Worm (Caenorhabditis elegans) whole organism, young adult: ENCODE measurements around the gene T26A8.3.

ENCODE experiments used
- B0336.3 ChIP-seq: fragments of 200-800 bp; sonication (Bioruptor generic); IDR thresholded peaks from 2 replicates; pipeline ENCODE4 v1.3.6; 2022; ENCODE audit warnings: missing genetic modification characterization, missing compliant biosample characterization
- C06A6.2 ChIP-seq: fragments of 200-800 bp; sonication (Bioruptor generic); conservative IDR thresholded peaks from 2 replicates; pipeline ENCODE4 v1.3.6; 2022; ENCODE audit warnings: missing genetic modification characterization, missing compliant biosample characterization
- F23B12.7 ChIP-seq: sonication (generic microtip); optimal IDR thresholded peaks from 2 replicates; lab custom pipeline; 2017; ENCODE audit warnings: missing genetic modification characterization, mild to moderate bottlenecking, missing compliant biosample characterization, antibody characterized with exemption, moderate library complexity; ENCODE audit not compliant: insufficient read depth
- F33H1.4 ChIP-seq: fragments of 200-800 bp; sonication (Bioruptor generic); IDR thresholded peaks from 2 replicates; pipeline ENCODE4 v1.3.6; 2022; ENCODE audit warnings: missing genetic modification reagents, missing genetic modification characterization, missing compliant biosample characterization
- F37B4.10 ChIP-seq: fragments of 200-800 bp; sonication (Bioruptor generic); IDR thresholded peaks from 2 replicates; pipeline ENCODE4 v1.3.6; 2022; ENCODE audit warnings: missing genetic modification characterization, missing compliant biosample characterization
- F49E8.2 ChIP-seq: sonication (generic microtip); optimal IDR thresholded peaks from 3 replicates; lab custom pipeline; 2017; ENCODE audit warnings: missing genetic modification characterization, mild to moderate bottlenecking, missing compliant biosample characterization, antibody characterized with exemption, moderate library complexity; ENCODE audit not compliant: insufficient read depth
- F57C9.4 ChIP-seq: sonication (generic microtip); optimal IDR thresholded peaks from 2 replicates; lab custom pipeline; 2017; ENCODE audit warnings: mild to moderate bottlenecking, missing genetic modification characterization, missing compliant biosample characterization
- Y53G8AR.9 ChIP-seq: fragments of 200-800 bp; sonication (Bioruptor generic); conservative IDR thresholded peaks from 2 replicates; pipeline ENCODE4 v1.3.6; 2022; ENCODE audit warnings: missing genetic modification reagents, missing genetic modification characterization, missing compliant biosample characterization
- Y56A3A.18 ChIP-seq: fragments of 200-800 bp; sonication (Bioruptor generic); IDR thresholded peaks from 2 replicates; pipeline ENCODE4 v1.3.6; 2022; ENCODE audit warnings: missing genetic modification reagents, missing genetic modification characterization, missing compliant biosample characterization
- Y67H2A.10 ChIP-seq: fragments of 200-800 bp; sonication (Bioruptor generic); conservative IDR thresholded peaks from 2 replicates; pipeline ENCODE4 v1.3.6; 2022; ENCODE audit warnings: missing genetic modification reagents, missing genetic modification characterization, missing compliant biosample characterization
- Y95B8A.8 ChIP-seq: fragments of 200-800 bp; sonication (Bioruptor generic); IDR thresholded peaks from 2 replicates; pipeline ENCODE4 v1.3.6; 2022; ENCODE audit warnings: missing genetic modification reagents, missing genetic modification characterization, missing compliant biosample characterization
- ZK185.1 ChIP-seq: sonication (generic microtip); optimal IDR thresholded peaks from 2 replicates; lab custom pipeline; 2016; ENCODE audit warnings: mild to moderate bottlenecking, missing genetic modification characterization, missing compliant biosample characterization; ENCODE audit not compliant: poor library complexity, severe bottlenecking
- aptf-2 ChIP-seq: fragments of 200-800 bp; sonication (Bioruptor generic); conservative IDR thresholded peaks from 2 replicates; pipeline ENCODE4 v1.3.6; 2022; ENCODE audit warnings: missing genetic modification reagents, missing genetic modification characterization, missing compliant biosample characterization
- aptf-3 ChIP-seq: fragments of 200-800 bp; sonication (Bioruptor generic); IDR thresholded peaks from 2 replicates; pipeline ENCODE4 v1.3.6; 2022; ENCODE audit warnings: missing genetic modification characterization, missing compliant biosample characterization
- cebp-2 ChIP-seq: fragments of 200-800 bp; sonication (Bioruptor generic); IDR thresholded peaks from 2 replicates; pipeline ENCODE4 v1.3.6; 2022; ENCODE audit warnings: missing genetic modification characterization, missing compliant biosample characterization
- ceh-27 ChIP-seq: fragments of 200-800 bp; sonication (Bioruptor generic); optimal IDR thresholded peaks from 2 replicates; lab custom pipeline; 2018; ENCODE audit warnings: mild to moderate bottlenecking, missing genetic modification characterization, moderate library complexity, missing compliant biosample characterization
- ceh-91 ChIP-seq: fragments of 200-800 bp; sonication (Bioruptor generic); IDR thresholded peaks from 2 replicates; pipeline ENCODE4 v1.3.6; 2022; ENCODE audit warnings: missing genetic modification reagents, missing genetic modification characterization, missing compliant biosample characterization
- chd-7 ChIP-seq: sonication (generic microtip); optimal IDR thresholded peaks from 2 replicates; lab custom pipeline; 2016; ENCODE audit warnings: mild to moderate bottlenecking, missing genetic modification characterization, moderate library complexity, missing compliant biosample characterization
- dox-1 ChIP-seq: fragments of 200-800 bp; sonication (Bioruptor generic); IDR thresholded peaks from 2 replicates; pipeline ENCODE4 v1.3.6; 2022; ENCODE audit warnings: missing genetic modification reagents, missing genetic modification characterization, missing compliant biosample characterization
- dpl-1 ChIP-seq: fragments of 150-350 bp; optimal IDR thresholded peaks from 2 replicates; lab custom pipeline; 2014; ENCODE audit warnings: missing biosample characterization, missing genetic modification reagents, missing genetic modification characterization
- gei-17 ChIP-seq: fragments of 200-800 bp; sonication (Bioruptor generic); optimal IDR thresholded peaks from 2 replicates; lab custom pipeline; 2018; ENCODE audit warnings: mild to moderate bottlenecking, missing genetic modification characterization, missing compliant biosample characterization
- lag-1 ChIP-seq: fragments of 200-800 bp; sonication (Bioruptor generic); IDR thresholded peaks from 2 replicates; pipeline ENCODE4 v1.3.6; 2022; ENCODE audit warnings: missing genetic modification reagents, missing genetic modification characterization, missing compliant biosample characterization
- let-607 ChIP-seq, 2 experiments: fragments of 200-800 bp in 1 of 2; sonication (Bioruptor generic) in 1 of 2; sonication (generic microtip) in 1 of 2; optimal IDR thresholded peaks; 2 replicates each; lab custom pipeline; 2016 to 2018; ENCODE audit warnings: mild to moderate bottlenecking in 2 of 2, missing compliant biosample characterization in 2 of 2, missing genetic modification characterization in 2 of 2, moderate library complexity in 2 of 2, missing genotype in 1 of 2
- lin-35 ChIP-seq, 3 experiments: fragments of 150-350 bp in 2 of 3; sonication (generic microtip) in 1 of 3; optimal IDR thresholded peaks; 2 replicates each; lab custom pipeline; 2014 to 2018; ENCODE audit warnings: missing biosample characterization in 3 of 3, missing genetic modification characterization in 3 of 3, missing genetic modification reagents in 3 of 3
- lsl-1 ChIP-seq: fragments of 200-800 bp; sonication (Bioruptor generic); optimal IDR thresholded peaks from 2 replicates; lab custom pipeline; 2018; ENCODE audit warnings: mild to moderate bottlenecking, missing genetic modification characterization, moderate library complexity, missing compliant biosample characterization
- madf-10 ChIP-seq: sonication (generic microtip); optimal IDR thresholded peaks from 2 replicates; lab custom pipeline; 2016; ENCODE audit warnings: mild to moderate bottlenecking, missing genetic modification characterization, missing compliant biosample characterization
- madf-3 ChIP-seq: fragments of 200-800 bp; sonication (Bioruptor generic); IDR thresholded peaks from 2 replicates; pipeline ENCODE4 v1.3.6; 2022; ENCODE audit warnings: missing genetic modification reagents, missing genetic modification characterization, missing compliant biosample characterization
- mcd-1 ChIP-seq: fragments of 200-800 bp; sonication (Bioruptor generic); IDR thresholded peaks from 2 replicates; pipeline ENCODE4 v1.3.6; 2022; ENCODE audit warnings: missing genetic modification reagents, missing genetic modification characterization, missing compliant biosample characterization
- mel-28 ChIP-seq: sonication (generic microtip); optimal IDR thresholded peaks from 2 replicates; lab custom pipeline; 2016; ENCODE audit warnings: borderline replicate concordance, mild to moderate bottlenecking, missing genetic modification characterization, missing compliant biosample characterization
- mxl-1 ChIP-seq: sonication (generic microtip); optimal IDR thresholded peaks from 2 replicates; lab custom pipeline; 2016; ENCODE audit warnings: missing genetic modification characterization, missing compliant biosample characterization
- nhr-27 ChIP-seq: fragments of 200-800 bp; sonication (Bioruptor generic); optimal IDR thresholded peaks from 2 replicates; lab custom pipeline; 2018; ENCODE audit warnings: mild to moderate bottlenecking, missing genetic modification characterization, moderate library complexity, missing compliant biosample characterization
- nhr-80 ChIP-seq: sonication (generic microtip); optimal IDR thresholded peaks from 2 replicates; lab custom pipeline; 2016; ENCODE audit warnings: missing genetic modification characterization, missing compliant biosample characterization
- nhr-90 ChIP-seq: sonication (generic microtip); optimal IDR thresholded peaks from 2 replicates; lab custom pipeline; 2016; ENCODE audit warnings: missing genotype, mild to moderate bottlenecking, missing genetic modification characterization, missing compliant biosample characterization
- pha-4 ChIP-seq: fragments of 150-350 bp; sonication (generic microtip); optimal IDR thresholded peaks from 2 replicates; lab custom pipeline; 2014; ENCODE audit warnings: missing biosample characterization, missing genetic modification reagents, missing genetic modification characterization
- rcor-1 ChIP-seq: fragments of 200-800 bp; sonication (Bioruptor generic); IDR thresholded peaks from 2 replicates; pipeline ENCODE4 v1.3.6; 2022; ENCODE audit warnings: missing genetic modification reagents, missing genetic modification characterization, missing compliant biosample characterization
- repo-1 ChIP-seq: sonication (generic microtip); optimal IDR thresholded peaks from 2 replicates; lab custom pipeline; 2017; ENCODE audit warnings: mild to moderate bottlenecking, missing genetic modification characterization, missing compliant biosample characterization
- sea-2 ChIP-seq: fragments of 200-800 bp; sonication (Bioruptor generic); IDR thresholded peaks from 2 replicates; pipeline ENCODE4 v1.3.6; 2022; ENCODE audit warnings: missing genetic modification characterization, missing compliant biosample characterization
- snpc-1.3 ChIP-seq: sonication (generic microtip); optimal IDR thresholded peaks from 2 replicates; lab custom pipeline; 2017; ENCODE audit warnings: missing genetic modification characterization, mild to moderate bottlenecking, missing compliant biosample characterization, antibody characterized with exemption, moderate library complexity, missing genotype, missing genetic modification reagents; ENCODE audit not compliant: insufficient read depth
- snpc-3.4 ChIP-seq: sonication (generic microtip); optimal IDR thresholded peaks from 2 replicates; lab custom pipeline; 2017; ENCODE audit warnings: missing genetic modification characterization, mild to moderate bottlenecking, missing compliant biosample characterization, antibody characterized with exemption, moderate library complexity, missing genotype, missing genetic modification reagents
- somi-1 ChIP-seq: fragments of 200-800 bp; sonication (Bioruptor generic); optimal IDR thresholded peaks from 2 replicates; lab custom pipeline; 2018; ENCODE audit warnings: mild to moderate bottlenecking, missing genetic modification characterization, missing compliant biosample characterization
- xnd-1 ChIP-seq: sonication (generic microtip); optimal IDR thresholded peaks from 2 replicates; lab custom pipeline; 2016; ENCODE audit warnings: missing genotype, missing genetic modification reagents, missing genetic modification characterization, missing compliant biosample characterization
- ztf-22 ChIP-seq: fragments of 200-800 bp; sonication (Bioruptor generic); optimal IDR thresholded peaks from 2 replicates; lab custom pipeline; 2018; ENCODE audit warnings: mild to moderate bottlenecking, missing genetic modification characterization, moderate library complexity, missing compliant biosample characterization
- ztf-3 ChIP-seq: fragments of 200-800 bp; sonication (Bioruptor generic); optimal IDR thresholded peaks from 2 replicates; lab custom pipeline; 2018; ENCODE audit warnings: mild to moderate bottlenecking, missing genetic modification characterization, missing compliant biosample characterization
- ztf-6 ChIP-seq: fragments of 200-800 bp; sonication (Bioruptor generic); IDR thresholded peaks from 2 replicates; pipeline ENCODE4 v1.3.6; 2022; ENCODE audit warnings: missing genetic modification reagents, missing genetic modification characterization, missing compliant biosample characterization

Gene T26A8.3

DNA sequence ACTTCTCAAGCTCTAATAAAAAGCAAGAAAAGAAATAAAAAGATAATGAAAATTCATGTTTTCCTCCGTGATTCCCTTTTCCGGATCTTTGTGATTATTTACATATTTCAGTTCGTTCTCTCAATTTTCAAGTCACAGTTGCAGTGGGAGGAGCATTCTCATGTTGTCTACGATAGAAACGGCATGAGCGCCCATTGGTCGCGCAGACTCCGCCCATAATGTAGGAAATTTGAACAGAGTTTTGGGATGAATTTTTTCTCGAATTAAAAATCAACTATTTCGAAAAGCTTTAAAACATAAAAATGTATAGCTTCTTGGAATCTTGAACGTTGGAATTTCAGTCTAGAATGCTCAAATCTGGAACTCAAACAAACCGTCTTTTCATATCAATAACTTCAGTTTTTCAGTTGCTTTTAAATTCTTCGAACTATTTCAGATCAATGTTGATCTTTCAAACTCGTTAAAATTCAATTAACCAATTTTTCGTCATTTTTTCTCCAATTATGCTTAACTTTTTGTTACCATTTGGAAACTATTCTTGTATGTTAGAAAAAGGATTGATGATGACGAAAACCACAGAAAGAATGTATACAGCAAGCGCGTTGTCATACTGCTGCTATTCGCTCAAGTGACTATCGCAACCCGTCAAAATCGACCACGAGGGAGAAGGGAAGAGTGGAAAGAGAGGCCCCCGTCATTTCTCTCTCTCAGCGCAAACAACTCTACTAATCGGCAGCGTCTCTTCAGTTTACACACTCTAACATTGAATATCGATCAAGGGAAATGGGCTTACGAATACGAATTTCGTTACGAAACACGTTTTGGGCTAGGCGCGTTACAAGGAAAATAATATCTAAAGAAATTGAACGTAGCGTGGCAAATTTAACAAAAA, 5.4 kb upstream of the T26A8.3 start (continued):
- TF ChIP-seq Y95B8A.8 (peak; percentile 58), xnd-1 (tag; lab: Kevin White, UChicago) (no peak), F33H1.4 (GFP tag; lab: Robert Waterston, UW) (peak; percentile 48; the same call in 1 of the 2 replicates), C06A6.2 (GFP tag; lab: Robert Waterston, UW) (peak; percentile 10; the same call in 1 of the 2 replicates), F57C9.4 (tag; lab: Kevin White, UChicago) (peak; percentile 52), chd-7 (tag; lab: Kevin White, UChicago) (peak; percentile 57), B0336.3 (GFP tag; lab: Robert Waterston, UW) (peak; percentile 55), snpc-3.4 (tag; lab: Kevin White, UChicago) (no peak), nhr-80 (tag; lab: Kevin White, UChicago) (peak; percentile 52), rcor-1 (GFP tag; lab: Robert Waterston, UW) (peak; percentile 64), mcd-1 (GFP tag; lab: Robert Waterston, UW) (peak; percentile 55), Y67H2A.10 (GFP tag; lab: Robert Waterston, UW) (peak; percentile 11; the same call in 1 of the 2 replicates), repo-1 (tag; lab: Kevin White, UChicago) (no peak), lsl-1 (GFP tag; lab: Kevin White, UChicago) (no peak), snpc-1.3 (tag; lab: Kevin White, UChicago) (peak; percentile 5), cebp-2 (GFP tag; lab: Robert Waterston, UW) (peak; percentile 69; the same call in 1 of the 2 replicates), dox-1 (GFP tag; lab: Robert Waterston, UW) (peak; percentile 43; the same call in 1 of the 2 replicates), Y56A3A.18 (GFP tag; lab: Robert Waterston, UW) (peak; percentile 80), dpl-1 (GFP tag; lab: Kevin White, UChicago) (no peak), aptf-2 (no peak), nhr-90 (tag; lab: Kevin White, UChicago) (peak; percentile 31), ZK185.1 (tag; lab: Kevin White, UChicago) (peak; percentile 63), lin-35 (GFP tag; optimal IDR thresholded peaks at IDR 0.05; lab: Kevin White, UChicago) (peak in 2 of 3 experiments; percentile 22 to 71), lag-1 (GFP tag; lab: Robert Waterston, UW) (no peak), let-607 (tag; optimal IDR thresholded peaks at IDR 0.05; lab: Kevin White, UChicago) (peak; percentile 64 to 89), somi-1 (no peak), sea-2 (no peak), mxl-1 (tag; lab: Kevin White, UChicago) (no peak)

- TF ChIP-seq nhr-27 (tag; lab: Kevin White, UChicago) (no peak), mel-28 (no peak), F23B12.7 (tag; lab: Kevin White, UChicago) (peak; percentile 63), aptf-3 (no peak), ztf-3 (peak; percentile 38), Y53G8AR.9 (GFP tag; lab: Robert Waterston, UW) (peak; percentile 87), ceh-27 (GFP tag; lab: Kevin White, UChicago) (no peak), nhr-90 (tag; lab: Kevin White, UChicago) (peak; percentile 25), ztf-22 (peak; percentile 60), madf-3 (GFP tag; lab: Robert Waterston, UW) (peak; percentile 88), let-607 (tag; optimal IDR thresholded peaks at IDR 0.05; lab: Kevin White, UChicago) (peak; percentile 33 to 72), ceh-91 (peak; percentile 69), nhr-80 (tag; lab: Kevin White, UChicago) (peak; percentile 82), ZK185.1 (tag; lab: Kevin White, UChicago) (peak; percentile 85), F49E8.2 (tag; lab: Kevin White, UChicago) (peak; percentile 92), F37B4.10 (GFP tag; lab: Robert Waterston, UW) (0 out of 2 replicates have a peak, but pooled peaks have one; percentile 18), madf-10 (tag; lab: Kevin White, UChicago) (peak; percentile 75), F33H1.4 (GFP tag; lab: Robert Waterston, UW) (peak; percentile 81), ztf-6 (GFP tag; lab: Robert Waterston, UW) (no peak), mcd-1 (GFP tag; lab: Robert Waterston, UW) (peak; percentile 84), pha-4 (no peak), gei-17 (GFP tag; lab: Kevin White, UChicago) (peak; percentile 58)
Measured at ce11 chrIV:8428492-8428891, 2.1 kb upstream of the T26A8.3 start.
